Worm (Caenorhabditis elegans) whole organism, L1 larva: ENCODE data around the gene slc-17.4.

ENCODE experiments used
- C04F5.9 ChIP-seq: sonication (generic microtip); optimal IDR thresholded peaks from 2 replicates; lab custom pipeline; 2016; ENCODE audit warnings: missing genetic modification characterization, missing compliant biosample characterization
- C34B4.2 ChIP-seq: sonication (generic microtip); optimal IDR thresholded peaks from 2 replicates; lab custom pipeline; 2017; ENCODE audit warnings: mild to moderate bottlenecking, missing genetic modification characterization, missing compliant biosample characterization
- F16B12.6 ChIP-seq: fragments of 150-350 bp; optimal IDR thresholded peaks from 2 replicates; lab custom pipeline; 2014; ENCODE audit warnings: missing biosample characterization, missing genetic modification characterization
- aha-1 ChIP-seq: fragments of 150-350 bp; optimal IDR thresholded peaks from 2 replicates; lab custom pipeline; 2014; ENCODE audit warnings: missing biosample characterization, missing genetic modification characterization
- alr-1 ChIP-seq: fragments of 200-800 bp; sonication (Bioruptor generic); optimal IDR thresholded peaks from 2 replicates; lab custom pipeline; 2018; ENCODE audit warnings: borderline replicate concordance, mild to moderate bottlenecking, missing genetic modification characterization, missing compliant biosample characterization
- ama-1 ChIP-seq: fragments of 150-350 bp; optimal IDR thresholded peaks from 2 replicates; lab custom pipeline; 2014
- blmp-1 ChIP-seq: fragments of 150-350 bp; optimal IDR thresholded peaks from 2 replicates; lab custom pipeline; 2014; ENCODE audit warnings: missing biosample characterization, missing genetic modification characterization
- ceh-63 ChIP-seq: fragments of 200-800 bp; sonication (Bioruptor generic); optimal IDR thresholded peaks from 2 replicates; lab custom pipeline; 2018; ENCODE audit warnings: mild to moderate bottlenecking, missing genetic modification characterization, missing compliant biosample characterization
- ceh-8 ChIP-seq: fragments of 200-800 bp; sonication (Bioruptor generic); optimal IDR thresholded peaks from 2 replicates; lab custom pipeline; 2018; ENCODE audit warnings: mild to moderate bottlenecking, missing genetic modification characterization, moderate library complexity, missing compliant biosample characterization
- ceh-82 ChIP-seq, 3 experiments: fragments of 150-350 bp in 1 of 3; sonication (generic microtip) in 2 of 3; optimal IDR thresholded peaks; 2 replicates each; lab custom pipeline; 2014 to 2017; ENCODE audit warnings: missing biosample characterization in 3 of 3, missing genetic modification characterization in 3 of 3
- ces-1 ChIP-seq: fragments of 150-350 bp; optimal IDR thresholded peaks from 2 replicates; lab custom pipeline; 2014; ENCODE audit warnings: missing biosample characterization, missing genetic modification reagents, missing genetic modification characterization
- dsc-1 ChIP-seq: sonication (generic microtip); optimal IDR thresholded peaks from 2 replicates; lab custom pipeline; 2016; ENCODE audit warnings: mild to moderate bottlenecking, missing genetic modification characterization, missing compliant biosample characterization
- efl-3 ChIP-seq: fragments of 200-800 bp; sonication (Bioruptor generic); optimal IDR thresholded peaks from 2 replicates; lab custom pipeline; 2018; ENCODE audit warnings: mild to moderate bottlenecking, missing genetic modification characterization, missing compliant biosample characterization
- egl-27 ChIP-seq, 2 experiments: fragments of 150-350 bp in 1 of 2; sonication (generic microtip); optimal IDR thresholded peaks; 3 replicates each; lab custom pipeline; 2017 to 2018; ENCODE audit warnings: missing biosample characterization in 2 of 2, missing genetic modification characterization in 2 of 2, missing genetic modification reagents in 2 of 2
- elt-2 ChIP-seq: sonication (generic microtip); optimal IDR thresholded peaks from 2 replicates; lab custom pipeline; 2016; ENCODE audit warnings: missing genetic modification characterization, mild to moderate bottlenecking, inconsistent platforms, missing compliant biosample characterization, missing genetic modification reagents
- ets-5 ChIP-seq: fragments of 200-800 bp; sonication (Bioruptor generic); IDR thresholded peaks from 2 replicates; pipeline ENCODE4 v1.3.6; 2022; ENCODE audit warnings: missing genetic modification characterization, missing compliant biosample characterization
- fkh-4 ChIP-seq: sonication (generic microtip); optimal IDR thresholded peaks from 2 replicates; lab custom pipeline; 2016; ENCODE audit warnings: missing compliant biosample characterization, missing genetic modification characterization, borderline replicate concordance
- fos-1 ChIP-seq: fragments of 150-350 bp; optimal IDR thresholded peaks from 2 replicates; lab custom pipeline; 2014; ENCODE audit warnings: missing biosample characterization, missing genetic modification characterization
- grh-1 ChIP-seq: fragments of 200-800 bp; sonication (Bioruptor generic); IDR thresholded peaks from 2 replicates; pipeline ENCODE4 v1.3.6; 2022; ENCODE audit warnings: missing genetic modification reagents, missing genetic modification characterization, missing compliant biosample characterization
- hlh-17 ChIP-seq: fragments of 200-800 bp; sonication (Bioruptor generic); optimal IDR thresholded peaks from 2 replicates; lab custom pipeline; 2018; ENCODE audit warnings: missing genetic modification characterization, mild to moderate bottlenecking, missing compliant biosample characterization, moderate library complexity, borderline replicate concordance
- irx-1 ChIP-seq: sonication (generic microtip); optimal IDR thresholded peaks from 2 replicates; lab custom pipeline; 2016; ENCODE audit warnings: missing genetic modification characterization, missing compliant biosample characterization
- jun-1 ChIP-seq: fragments of 150-350 bp; optimal IDR thresholded peaks from 2 replicates; lab custom pipeline; 2014; ENCODE audit warnings: missing biosample characterization, missing genetic modification reagents, missing genetic modification characterization
- lin-13 ChIP-seq: fragments of 150-350 bp; optimal IDR thresholded peaks from 2 replicates; lab custom pipeline; 2014; ENCODE audit warnings: missing biosample characterization, missing genetic modification reagents, missing genetic modification characterization
- lin-15B ChIP-seq: fragments of 150-350 bp; sonication (generic microtip); optimal IDR thresholded peaks from 3 replicates; lab custom pipeline; 2014; ENCODE audit warnings: missing biosample characterization, missing genetic modification characterization
- lin-35 ChIP-seq, 2 experiments: fragments of 150-350 bp; optimal IDR thresholded peaks; 2 replicates each; lab custom pipeline; 2014; ENCODE audit warnings: missing biosample characterization in 2 of 2, missing genetic modification characterization in 2 of 2, missing genetic modification reagents in 2 of 2
- lsy-2 ChIP-seq, 2 experiments: fragments of 150-350 bp; optimal IDR thresholded peaks; 2 replicates each; lab custom pipeline; 2014; ENCODE audit warnings: missing biosample characterization in 2 of 2, missing genetic modification characterization in 2 of 2
- mab-9 ChIP-seq: fragments of 200-800 bp; sonication (Bioruptor generic); IDR thresholded peaks from 2 replicates; pipeline ENCODE4 v1.3.6; 2022; ENCODE audit warnings: missing genetic modification reagents, missing genetic modification characterization, missing compliant biosample characterization
- mdl-1 ChIP-seq, 2 experiments: fragments of 150-350 bp; optimal IDR thresholded peaks; 2 replicates each; lab custom pipeline; 2014 to 2017; ENCODE audit warnings: missing biosample characterization in 2 of 2, missing genetic modification characterization in 2 of 2, inconsistent platforms in 1 of 2
- mep-1 ChIP-seq: fragments of 150-350 bp; optimal IDR thresholded peaks from 2 replicates; lab custom pipeline; 2014; ENCODE audit warnings: missing biosample characterization, missing genetic modification characterization
- nhr-11 ChIP-seq: fragments of 150-350 bp; optimal IDR thresholded peaks from 2 replicates; lab custom pipeline; 2014; ENCODE audit warnings: missing biosample characterization, missing genetic modification characterization
- nhr-19 ChIP-seq: fragments of 200-800 bp; sonication (Bioruptor generic); conservative IDR thresholded peaks from 2 replicates; pipeline ENCODE4 v1.3.6; 2022; ENCODE audit warnings: missing genetic modification characterization, missing compliant biosample characterization
- nhr-237 ChIP-seq: fragments of 150-350 bp; optimal IDR thresholded peaks from 2 replicates; lab custom pipeline; 2014; ENCODE audit warnings: missing biosample characterization, missing genetic modification characterization
- nhr-71 ChIP-seq: sonication (generic microtip); optimal IDR thresholded peaks from 2 replicates; lab custom pipeline; 2016; ENCODE audit warnings: mild to moderate bottlenecking, missing genetic modification characterization, moderate library complexity, missing compliant biosample characterization
- nhr-76 ChIP-seq: sonication (generic microtip); optimal IDR thresholded peaks from 2 replicates; lab custom pipeline; 2017; ENCODE audit warnings: missing biosample characterization, missing genetic modification characterization
- nhr-77 ChIP-seq: fragments of 150-350 bp; optimal IDR thresholded peaks from 2 replicates; lab custom pipeline; 2014; ENCODE audit warnings: missing biosample characterization, missing genetic modification characterization
- nhr-84 ChIP-seq: sonication (generic microtip); optimal IDR thresholded peaks from 2 replicates; lab custom pipeline; 2017; ENCODE audit warnings: missing biosample characterization, missing genetic modification characterization
- nhr-90 ChIP-seq: sonication (generic microtip); optimal IDR thresholded peaks from 2 replicates; lab custom pipeline; 2016; ENCODE audit warnings: mild to moderate bottlenecking, missing genetic modification characterization, missing compliant biosample characterization; ENCODE audit not compliant: poor library complexity
- pag-3 ChIP-seq: sonication (generic microtip); optimal IDR thresholded peaks from 2 replicates; lab custom pipeline; 2017; ENCODE audit warnings: missing genetic modification characterization, mild to moderate bottlenecking, missing compliant biosample characterization, antibody characterized with exemption, borderline replicate concordance; ENCODE audit not compliant: insufficient read depth
- pax-3 ChIP-seq: fragments of 200-800 bp; sonication (Bioruptor generic); optimal IDR thresholded peaks from 2 replicates; lab custom pipeline; 2018; ENCODE audit warnings: mild to moderate bottlenecking, missing genetic modification characterization, moderate library complexity, missing compliant biosample characterization
- pqm-1 ChIP-seq: sonication (generic microtip); optimal IDR thresholded peaks from 3 replicates; lab custom pipeline; 2017; ENCODE audit warnings: missing biosample characterization, missing genetic modification characterization
- skn-1 ChIP-seq: fragments of 150-350 bp; optimal IDR thresholded peaks from 2 replicates; lab custom pipeline; 2014; ENCODE audit warnings: missing biosample characterization, missing genetic modification characterization
- snpc-4 ChIP-seq: fragments of 150-350 bp; optimal IDR thresholded peaks from 2 replicates; lab custom pipeline; 2014; ENCODE audit warnings: missing biosample characterization, missing genetic modification characterization
- snu-23 ChIP-seq: sonication (generic microtip); optimal IDR thresholded peaks from 2 replicates; lab custom pipeline; 2016; ENCODE audit warnings: missing genetic modification characterization, missing compliant biosample characterization
- sptf-1 ChIP-seq: fragments of 150-350 bp; optimal IDR thresholded peaks from 2 replicates; lab custom pipeline; 2014; ENCODE audit warnings: missing biosample characterization, missing genetic modification characterization
- sup-37 ChIP-seq: fragments of 200-800 bp; sonication (Bioruptor generic); optimal IDR thresholded peaks from 2 replicates; lab custom pipeline; 2018; ENCODE audit warnings: mild to moderate bottlenecking, missing genetic modification characterization, missing compliant biosample characterization
- swsn-7 ChIP-seq: sonication (generic microtip); optimal IDR thresholded peaks from 2 replicates; lab custom pipeline; 2016; ENCODE audit warnings: missing genetic modification characterization, missing compliant biosample characterization
- unc-86 ChIP-seq: sonication (generic microtip); optimal IDR thresholded peaks from 2 replicates; lab custom pipeline; 2016; ENCODE audit warnings: missing genetic modification characterization, missing compliant biosample characterization
- unc-98 ChIP-seq: fragments of 200-800 bp; sonication (Bioruptor generic); IDR thresholded peaks from 2 replicates; pipeline ENCODE4 v1.3.6; 2022; ENCODE audit warnings: missing genetic modification characterization, missing compliant biosample characterization
- vab-15 ChIP-seq: sonication (generic microtip); optimal IDR thresholded peaks from 2 replicates; lab custom pipeline; 2017; ENCODE audit warnings: missing genotype, mild to moderate bottlenecking, missing genetic modification characterization, missing compliant biosample characterization
- xbp-1 ChIP-seq: sonication (generic microtip); optimal IDR thresholded peaks from 2 replicates; lab custom pipeline; 2016; ENCODE audit warnings: missing genetic modification characterization, missing compliant biosample characterization
- zag-1 ChIP-seq: fragments of 150-350 bp; optimal IDR thresholded peaks from 2 replicates; lab custom pipeline; 2014; ENCODE audit warnings: missing biosample characterization, missing genetic modification characterization
- zip-4 ChIP-seq: fragments of 200-800 bp; sonication (Bioruptor generic); optimal IDR thresholded peaks from 2 replicates; lab custom pipeline; 2018; ENCODE audit warnings: mild to moderate bottlenecking, missing genetic modification characterization, moderate library complexity, missing compliant biosample characterization
- ztf-11 ChIP-seq, 2 experiments: sonication (generic microtip); optimal IDR thresholded peaks; 2 replicates each; lab custom pipeline; 2016 to 2017; ENCODE audit warnings: missing genetic modification characterization in 2 of 2, missing biosample characterization in 1 of 2, missing compliant biosample characterization in 1 of 2

Gene slc-17.4

ce11 chrIV:17331100-17331577 is 39.6 kb upstream of the slc-17.4 start, which contains the start of gene C49C3.6:
TSS of gene C49C3.6 (plus strand) at chrIV:17331527.
- TF ChIP-seq C34B4.2: no peak
- TF ChIP-seq ceh-82 (tag; optimal IDR thresholded peaks at IDR 0.05; lab: Kevin White, UChicago): peak in 1 of 3 experiments; percentile 10
- no peak for TF ChIP-seq lin-13 (GFP tag; lab: Kevin White, UChicago)
- no peak for TF ChIP-seq ztf-11 (tag; optimal IDR thresholded peaks at IDR 0.05; lab: Kevin White, UChicago)
- no peak for TF ChIP-seq pax-3 (tag; lab: Kevin White, UChicago)
- TF ChIP-seq lin-35 (GFP tag; optimal IDR thresholded peaks at IDR 0.05; lab: Kevin White, UChicago): peak in 1 of 2 experiments; percentile 27
- TF ChIP-seq lsy-2 (tag; optimal IDR thresholded peaks at IDR 0.05; lab: Kevin White, UChicago): peak; percentile 6 to 56
- TF ChIP-seq sup-37: no peak
- no peak for TF ChIP-seq nhr-11 (tag; lab: Kevin White, UChicago)
- TF ChIP-seq F16B12.6 (tag; lab: Kevin White, UChicago): no peak
- TF ChIP-seq mdl-1 (tag; optimal IDR thresholded peaks at IDR 0.05; lab: Kevin White, UChicago): no peak
- TF ChIP-seq ces-1 (GFP tag; lab: Kevin White, UChicago): no peak
- no peak for TF ChIP-seq hlh-17 (GFP tag; lab: Kevin White, UChicago)
- TF ChIP-seq nhr-76 (tag; lab: Kevin White, UChicago): no peak
- TF ChIP-seq vab-15 (tag; lab: Kevin White, UChicago): no peak
- no peak for TF ChIP-seq C04F5.9 (tag; lab: Kevin White, UChicago)
- TF ChIP-seq lin-15B (tag; lab: Kevin White, UChicago): peak; percentile 7
- no peak for TF ChIP-seq alr-1 (tag; lab: Kevin White, UChicago)
- TF ChIP-seq nhr-237: no peak
- no peak for TF ChIP-seq nhr-19 (GFP tag; lab: Robert Waterston, UW)
- peak; percentile 28 for TF ChIP-seq nhr-71 (tag; lab: Kevin White, UChicago)
- no peak for TF ChIP-seq zag-1 (tag; lab: Kevin White, UChicago)
- no peak for TF ChIP-seq sptf-1
- no peak for TF ChIP-seq irx-1 (tag; lab: Kevin White, UChicago)
- no peak for TF ChIP-seq skn-1 (tag; lab: Kevin White, UChicago)
- no peak for TF ChIP-seq fkh-4 (tag; lab: Kevin White, UChicago)
- no peak for TF ChIP-seq aha-1 (tag; lab: Kevin White, UChicago)
- no peak for TF ChIP-seq elt-2 (tag; lab: Kevin White, UChicago)
- TF ChIP-seq xbp-1 (tag; lab: Kevin White, UChicago): no peak
- TF ChIP-seq ceh-63 (GFP tag; lab: Kevin White, UChicago): no peak
- TF ChIP-seq dsc-1: no peak
- TF ChIP-seq mep-1 (tag; lab: Kevin White, UChicago): peak; percentile 37
- TF ChIP-seq snpc-4 (tag; lab: Kevin White, UChicago): no peak
- no peak for TF ChIP-seq nhr-84 (tag; lab: Kevin White, UChicago)
- no peak for TF ChIP-seq pag-3 (tag; lab: Kevin White, UChicago)
- no peak for TF ChIP-seq efl-3 (GFP tag; lab: Kevin White, UChicago)
- no peak for TF ChIP-seq nhr-77 (tag; lab: Kevin White, UChicago)
- no peak for TF ChIP-seq mab-9 (GFP tag; lab: Robert Waterston, UW)
- peak; percentile 65 for TF ChIP-seq blmp-1
- no peak for TF ChIP-seq egl-27 (tag; optimal IDR thresholded peaks at IDR 0.05; lab: Kevin White, UChicago)
- no peak for TF ChIP-seq jun-1 (tag; lab: Kevin White, UChicago)
- no peak for TF ChIP-seq ceh-8 (GFP tag; lab: Kevin White, UChicago)
- TF ChIP-seq grh-1 (GFP tag; lab: Robert Waterston, UW): no peak
- no peak for TF ChIP-seq fos-1
- no peak for TF ChIP-seq unc-98 (GFP tag; lab: Robert Waterston, UW)
- no peak for TF ChIP-seq swsn-7 (tag; lab: Kevin White, UChicago)
- TF ChIP-seq pqm-1 (tag; lab: Kevin White, UChicago): no peak
- TF ChIP-seq zip-4: no peak
- peak; percentile 24 for TF ChIP-seq snu-23 (GFP tag; lab: Kevin White, UChicago)
- no peak for TF ChIP-seq unc-86 (tag; lab: Kevin White, UChicago)
- TF ChIP-seq ama-1: no peak
- no peak for TF ChIP-seq nhr-90 (tag; lab: Kevin White, UChicago)
- TF ChIP-seq ets-5 (GFP tag; lab: Robert Waterston, UW): no peak
